Fruit fly (Drosophila melanogaster) whole organism, embryonic: ENCODE results near the gene CG9928.

ENCODE experiments used
- CG31441 ChIP-seq: fragments of 200-800 bp; sonication (Bioruptor generic); IDR thresholded peaks from 2 replicates; pipeline ENCODE4 v1.3.6; 2022; ENCODE audit warnings: missing biosample characterization, missing genetic modification characterization
- btn ChIP-seq: fragments of 200-800 bp; sonication (Bioruptor generic); optimal IDR thresholded peaks from 2 replicates; lab custom pipeline; 2016; ENCODE audit warnings: missing biosample characterization, missing genetic modification characterization
- grau ChIP-seq: fragments of 200-800 bp; optimal IDR thresholded peaks from 3 replicates; lab custom pipeline; 2019; ENCODE audit warnings: missing biosample characterization, mild to moderate bottlenecking, missing genetic modification characterization, moderate library complexity
- stwl ChIP-seq: fragments of 200-800 bp; sonication (Bioruptor generic); optimal IDR thresholded peaks from 3 replicates; lab custom pipeline; 2018; ENCODE audit warnings: missing biosample characterization, mild to moderate bottlenecking, missing genetic modification characterization, moderate library complexity

DNA sequence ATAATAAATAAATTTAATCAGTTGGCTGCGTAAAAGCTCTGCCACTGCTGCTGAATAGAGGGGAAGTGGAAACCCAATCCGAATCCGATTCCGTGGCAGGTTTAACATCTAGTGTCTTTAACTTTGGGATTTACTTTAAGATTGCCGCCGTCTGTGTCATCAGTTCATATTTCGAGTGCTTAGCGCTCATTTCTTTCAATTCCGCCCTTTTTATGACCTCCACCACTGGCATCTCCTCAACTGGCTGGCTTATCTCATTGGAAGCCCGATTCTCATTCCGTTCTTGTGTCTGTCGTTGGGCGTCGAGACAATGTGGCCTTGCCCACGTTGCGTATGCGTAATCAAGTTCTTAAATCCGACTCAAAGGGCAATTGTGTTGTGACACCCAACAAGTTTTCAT is 1.8 kb downstream of the CG9928 start:
- TF ChIP-seq stwl (tag; lab: Kevin White, UChicago) (no peak), grau (tag; lab: Kevin White, UChicago) (no peak), CG31441 (no peak), btn (GFP tag; lab: Kevin White, UChicago) (no peak)
